Fruit fly (Drosophila melanogaster): ENCODE measurements around the gene CG6051.

CG6051 gene

DNA sequence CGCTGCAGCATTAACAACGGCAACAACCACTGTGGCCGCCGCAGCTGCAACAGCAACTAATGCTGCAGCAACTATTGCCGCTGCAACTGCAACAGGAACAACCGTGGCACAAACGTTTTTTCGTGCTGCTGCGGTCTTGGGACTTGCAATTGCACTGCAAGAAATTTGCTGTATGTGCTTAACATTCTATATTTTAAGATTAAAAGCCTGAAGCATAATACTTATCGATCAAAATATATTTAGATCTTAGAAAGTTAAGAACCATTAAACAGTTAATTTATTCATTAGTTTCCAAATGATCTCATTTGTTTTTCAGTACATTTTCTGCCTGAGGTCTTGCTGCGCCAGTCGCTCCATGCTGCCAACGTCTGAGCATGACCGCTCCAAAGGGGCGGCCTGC lies 30.2 kb upstream of the CG6051 start (continued):
- TF ChIP-seq CG11762 (GFP tag; optimal IDR thresholded peaks at IDR 0.05; ENCODE audit: insufficient read depth) (no peak), CG31627 (GFP tag; optimal IDR thresholded peaks at IDR 0.05) (no peak), CG3032 (tag; optimal IDR thresholded peaks at IDR 0.05) (peak; percentile 14), CG11294 (GFP tag; IDR thresholded peaks at IDR 0.05) (no peak), Sox15 (GFP tag; optimal IDR thresholded peaks at IDR 0.05) (no peak), lz (GFP tag; optimal IDR thresholded peaks at IDR 0.05) (no peak), CG6792 (GFP tag; optimal IDR thresholded peaks at IDR 0.05) (no peak), fkh (GFP tag; optimal IDR thresholded peaks at IDR 0.05) (no peak), cyc (GFP tag; optimal IDR thresholded peaks at IDR 0.05) (no peak), salr (GFP tag; optimal IDR thresholded peaks at IDR 0.05) (peak in 1 of 2 experiments; percentile 65), eg (GFP tag; IDR thresholded peaks at IDR 0.05) (peak; percentile 83), Ets21C (GFP tag; optimal IDR thresholded peaks at IDR 0.05) (no peak), fd59A (GFP tag; optimal IDR thresholded peaks at IDR 0.05) (no peak), CG32006 (GFP tag; optimal IDR thresholded peaks at IDR 0.05) (peak; percentile 82), Blimp-1 (GFP tag; optimal IDR thresholded peaks at IDR 0.05) (no peak), Hr38 (GFP tag; optimal IDR thresholded peaks at IDR 0.05) (no peak), Hr4 (GFP tag; optimal IDR thresholded peaks at IDR 0.05) (peak; percentile 61), CG9139 (GFP tag; optimal IDR thresholded peaks at IDR 0.05) (no peak), CG16779 (tag; optimal IDR thresholded peaks at IDR 0.05) (no peak), ss (GFP tag; optimal IDR thresholded peaks at IDR 0.05) (no peak), CG8119 (GFP tag; IDR thresholded peaks at IDR 0.05) (peak; percentile 77), Smox (GFP tag; optimal IDR thresholded peaks at IDR 0.05) (no peak), CG34406 (GFP tag; optimal IDR thresholded peaks at IDR 0.05) (no peak), Lpt (GFP tag; optimal IDR thresholded peaks at IDR 0.05) (peak; percentile 56), vri (GFP tag; optimal IDR thresholded peaks at IDR 0.05) (no peak), spab (GFP tag; optimal IDR thresholded peaks at IDR 0.05) (no peak), Ets96B (tag; optimal IDR thresholded peaks at IDR 0.05) (no peak)

DNA sequence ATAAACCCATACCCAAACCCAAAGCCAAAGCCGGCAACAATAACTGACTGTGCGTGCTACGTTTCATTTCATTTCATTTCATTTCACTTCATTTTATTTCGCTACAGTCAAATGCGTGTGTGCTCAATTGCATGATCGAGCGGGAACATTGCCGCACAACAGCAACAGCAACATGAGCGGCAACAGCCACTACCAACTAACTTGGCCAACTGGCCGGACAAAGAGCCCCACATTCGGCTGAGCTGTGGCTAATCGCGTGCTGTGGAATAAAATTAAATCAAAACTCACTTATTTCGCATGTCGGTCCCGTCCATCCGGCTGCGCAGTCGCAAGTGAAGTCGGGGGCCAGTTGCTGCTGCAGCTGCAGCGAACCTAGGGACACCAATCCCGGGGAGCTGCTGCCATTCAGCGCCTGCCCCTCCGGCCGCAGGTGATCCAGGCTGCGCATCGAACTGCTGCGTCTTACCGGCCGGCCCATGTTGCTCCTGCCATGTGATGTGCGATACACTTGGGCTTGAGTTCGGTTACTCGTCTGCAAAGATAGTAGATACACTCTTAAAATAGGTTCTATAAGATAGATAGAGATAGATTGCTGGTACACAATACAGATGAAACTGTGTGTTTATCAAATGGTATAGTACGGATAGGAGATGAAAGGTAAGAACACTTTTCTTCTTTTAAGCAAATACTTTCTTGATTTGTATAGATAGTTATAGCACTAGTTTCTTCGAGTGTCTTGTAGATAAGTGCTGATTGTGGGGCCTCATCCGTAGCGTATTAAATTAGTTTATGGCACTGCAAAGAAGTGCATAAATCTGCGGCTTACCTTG lies 27.9 kb upstream of the CG6051 start:
- TF ChIP-seq CG11762 (GFP tag; optimal IDR thresholded peaks at IDR 0.05; ENCODE audit: insufficient read depth) (no peak), CG15336 (GFP tag; IDR thresholded peaks at IDR 0.05) (no peak), salr (GFP tag; optimal IDR thresholded peaks at IDR 0.05) (peak; percentile 4 to 47), CG3919 (GFP tag; optimal IDR thresholded peaks at IDR 0.05) (peak; percentile 48), Sox14 (GFP tag; optimal IDR thresholded peaks at IDR 0.05) (peak; percentile 39), eg (GFP tag; IDR thresholded peaks at IDR 0.05) (no peak), CG6808 (GFP tag; optimal IDR thresholded peaks at IDR 0.05) (peak; percentile 73), CG6163 (GFP tag; IDR thresholded peaks at IDR 0.05) (peak; percentile 32; the same call in 1 of the 3 replicates), OdsH (GFP tag; optimal IDR thresholded peaks at IDR 0.05) (peak; percentile 22), CG6276 (GFP tag; optimal IDR thresholded peaks at IDR 0.05) (no peak), CG16779 (tag; optimal IDR thresholded peaks at IDR 0.05) (no peak), CG7368 (GFP tag; optimal IDR thresholded peaks at IDR 0.05) (no peak), lz (GFP tag; optimal IDR thresholded peaks at IDR 0.05) (no peak), Hr38 (GFP tag; optimal IDR thresholded peaks at IDR 0.05) (no peak), Blimp-1 (GFP tag; optimal IDR thresholded peaks at IDR 0.05) (no peak), pdm3 (GFP tag; optimal IDR thresholded peaks at IDR 0.05) (peak; percentile 26), CG11902 (GFP tag; optimal IDR thresholded peaks at IDR 0.05) (no peak), CG1621 (tag; optimal IDR thresholded peaks at IDR 0.05) (peak; percentile 24), CG3032 (tag; optimal IDR thresholded peaks at IDR 0.05) (peak; percentile 62), vri (GFP tag; optimal IDR thresholded peaks at IDR 0.05) (no peak), CG8319 (GFP tag; optimal IDR thresholded peaks at IDR 0.05) (no peak), CG6792 (GFP tag; optimal IDR thresholded peaks at IDR 0.05) (no peak), Hr4 (GFP tag; optimal IDR thresholded peaks at IDR 0.05) (peak; percentile 47), CG8119 (GFP tag; IDR thresholded peaks at IDR 0.05) (peak; percentile 60; the same call in 2 of the 3 replicates), CG6854 (GFP tag; optimal IDR thresholded peaks at IDR 0.05) (no peak), topi (GFP tag; optimal IDR thresholded peaks at IDR 0.05) (no peak), svp (GFP tag) (no peak), CG4318 (GFP tag; optimal IDR thresholded peaks at IDR 0.05) (no peak), Hr39 (GFP tag; optimal IDR thresholded peaks at IDR 0.05) (no peak), Smox (GFP tag; optimal IDR thresholded peaks at IDR 0.05) (no peak), acj6 (GFP tag; optimal IDR thresholded peaks at IDR 0.05) (peak; percentile 23), Lpt (GFP tag; optimal IDR thresholded peaks at IDR 0.05) (no peak), fd85E (GFP tag; optimal IDR thresholded peaks at IDR 0.05) (no peak), CG31627 (GFP tag; optimal IDR thresholded peaks at IDR 0.05) (no peak), Eip93F (GFP tag; optimal IDR thresholded peaks at IDR 0.05) (no peak)
